Worm (Caenorhabditis elegans) whole organism, early embryonic: Measurements from ENCODE around the gene faah-2.

Source experiments
- aly-1 ChIP-seq: sonication (generic microtip); optimal IDR thresholded peaks from 2 replicates; lab custom pipeline; 2016; ENCODE audit warnings: missing genetic modification characterization, missing compliant biosample characterization
- ama-1 ChIP-seq: fragments of 150-350 bp; optimal IDR thresholded peaks from 2 replicates; lab custom pipeline; 2014
- flt-1 ChIP-seq: fragments of 200-800 bp; sonication (Bioruptor generic); IDR thresholded peaks from 2 replicates; pipeline ENCODE4 v1.3.6; 2022; ENCODE audit warnings: missing genetic modification characterization, missing compliant biosample characterization

- TF ChIP-seq aly-1 (tag; lab: Kevin White, UChicago) (no peak), flt-1 (GFP tag; lab: Robert Waterston, UW) (no peak), ama-1 (lab: Kevin White, UChicago) (no peak)
Observed at ce11 chrIV:8151721-8152120, 524 bp upstream of the faah-2 start.
